Worm (Caenorhabditis elegans) whole organism, L1 larva: ENCODE measurements around the gene T12A7.6.

Source experiments
- C16A3.4 ChIP-seq: fragments of 150-350 bp; optimal IDR thresholded peaks from 2 replicates; lab custom pipeline; 2014; ENCODE audit warnings: missing biosample characterization, missing genetic modification characterization
- C34B4.2 ChIP-seq: sonication (generic microtip); optimal IDR thresholded peaks from 2 replicates; lab custom pipeline; 2017; ENCODE audit warnings: mild to moderate bottlenecking, missing genetic modification characterization, missing compliant biosample characterization
- aha-1 ChIP-seq: fragments of 150-350 bp; optimal IDR thresholded peaks from 2 replicates; lab custom pipeline; 2014; ENCODE audit warnings: missing biosample characterization, missing genetic modification characterization
- alr-1 ChIP-seq: fragments of 200-800 bp; sonication (Bioruptor generic); optimal IDR thresholded peaks from 2 replicates; lab custom pipeline; 2018; ENCODE audit warnings: borderline replicate concordance, mild to moderate bottlenecking, missing genetic modification characterization, missing compliant biosample characterization
- ama-1 ChIP-seq: fragments of 150-350 bp; optimal IDR thresholded peaks from 2 replicates; lab custom pipeline; 2014
- ceh-82 ChIP-seq, 3 experiments: fragments of 150-350 bp in 1 of 3; sonication (generic microtip) in 2 of 3; optimal IDR thresholded peaks; 2 replicates each; lab custom pipeline; 2014 to 2017; ENCODE audit warnings: missing biosample characterization in 3 of 3, missing genetic modification characterization in 3 of 3
- ces-1 ChIP-seq: fragments of 150-350 bp; optimal IDR thresholded peaks from 2 replicates; lab custom pipeline; 2014; ENCODE audit warnings: missing biosample characterization, missing genetic modification reagents, missing genetic modification characterization
- efl-1 ChIP-seq, 4 experiments: fragments of 150-350 bp; optimal IDR thresholded peaks in 3 of 4; peaks in 1 of 4; 1 replicate in 1 of 4; 2 replicates in 3 of 4; lab custom pipeline; 2014; ENCODE audit warnings: missing biosample characterization in 2 of 4, missing genetic modification characterization in 2 of 4, missing genetic modification reagents in 2 of 4
- efl-3 ChIP-seq: fragments of 200-800 bp; sonication (Bioruptor generic); optimal IDR thresholded peaks from 2 replicates; lab custom pipeline; 2018; ENCODE audit warnings: mild to moderate bottlenecking, missing genetic modification characterization, missing compliant biosample characterization
- egl-27 ChIP-seq, 2 experiments: fragments of 150-350 bp in 1 of 2; sonication (generic microtip); optimal IDR thresholded peaks; 3 replicates each; lab custom pipeline; 2017 to 2018; ENCODE audit warnings: missing biosample characterization in 2 of 2, missing genetic modification characterization in 2 of 2, missing genetic modification reagents in 2 of 2
- elt-2 ChIP-seq: sonication (generic microtip); optimal IDR thresholded peaks from 2 replicates; lab custom pipeline; 2016; ENCODE audit warnings: missing genetic modification characterization, mild to moderate bottlenecking, inconsistent platforms, missing compliant biosample characterization, missing genetic modification reagents
- fkh-8 ChIP-seq: sonication (generic microtip); optimal IDR thresholded peaks from 2 replicates; lab custom pipeline; 2016; ENCODE audit warnings: mild to moderate bottlenecking, missing genetic modification characterization, missing compliant biosample characterization
- fos-1 ChIP-seq: fragments of 150-350 bp; optimal IDR thresholded peaks from 2 replicates; lab custom pipeline; 2014; ENCODE audit warnings: missing biosample characterization, missing genetic modification characterization
- irx-1 ChIP-seq: sonication (generic microtip); optimal IDR thresholded peaks from 2 replicates; lab custom pipeline; 2016; ENCODE audit warnings: missing genetic modification characterization, missing compliant biosample characterization
- jun-1 ChIP-seq: fragments of 150-350 bp; optimal IDR thresholded peaks from 2 replicates; lab custom pipeline; 2014; ENCODE audit warnings: missing biosample characterization, missing genetic modification reagents, missing genetic modification characterization
- lin-14 ChIP-seq: fragments of 200-800 bp; sonication (Bioruptor generic); optimal IDR thresholded peaks from 2 replicates; lab custom pipeline; 2018; ENCODE audit warnings: mild to moderate bottlenecking, missing genetic modification characterization, moderate library complexity, missing compliant biosample characterization
- lin-15B ChIP-seq: fragments of 150-350 bp; sonication (generic microtip); optimal IDR thresholded peaks from 3 replicates; lab custom pipeline; 2014; ENCODE audit warnings: missing biosample characterization, missing genetic modification characterization
- lir-3 ChIP-seq: sonication (generic microtip); optimal IDR thresholded peaks from 2 replicates; lab custom pipeline; 2016; ENCODE audit warnings: mild to moderate bottlenecking, missing genetic modification characterization, moderate library complexity, missing compliant biosample characterization; ENCODE audit not compliant: poor library complexity
- lsy-2 ChIP-seq, 2 experiments: fragments of 150-350 bp; optimal IDR thresholded peaks; 2 replicates each; lab custom pipeline; 2014; ENCODE audit warnings: missing biosample characterization in 2 of 2, missing genetic modification characterization in 2 of 2
- mdl-1 ChIP-seq, 2 experiments: fragments of 150-350 bp; optimal IDR thresholded peaks; 2 replicates each; lab custom pipeline; 2014 to 2017; ENCODE audit warnings: missing biosample characterization in 2 of 2, missing genetic modification characterization in 2 of 2, inconsistent platforms in 1 of 2
- nhr-11 ChIP-seq: fragments of 150-350 bp; optimal IDR thresholded peaks from 2 replicates; lab custom pipeline; 2014; ENCODE audit warnings: missing biosample characterization, missing genetic modification characterization
- nhr-12 ChIP-seq: sonication (generic microtip); optimal IDR thresholded peaks from 2 replicates; lab custom pipeline; 2017; ENCODE audit warnings: missing biosample characterization, missing genetic modification characterization
- nhr-47 ChIP-seq: sonication (generic microtip); optimal IDR thresholded peaks from 2 replicates; lab custom pipeline; 2016; ENCODE audit warnings: mild to moderate bottlenecking, missing genetic modification characterization, moderate library complexity, missing compliant biosample characterization
- nhr-71 ChIP-seq: sonication (generic microtip); optimal IDR thresholded peaks from 2 replicates; lab custom pipeline; 2016; ENCODE audit warnings: mild to moderate bottlenecking, missing genetic modification characterization, moderate library complexity, missing compliant biosample characterization
- nhr-76 ChIP-seq: sonication (generic microtip); optimal IDR thresholded peaks from 2 replicates; lab custom pipeline; 2017; ENCODE audit warnings: missing biosample characterization, missing genetic modification characterization
- nhr-84 ChIP-seq: sonication (generic microtip); optimal IDR thresholded peaks from 2 replicates; lab custom pipeline; 2017; ENCODE audit warnings: missing biosample characterization, missing genetic modification characterization
- nhr-85 ChIP-seq: sonication (generic microtip); peaks from one replicate; lab custom pipeline; 2016; ENCODE audit warnings: missing genetic modification characterization, inconsistent platforms, missing compliant biosample characterization
- nhr-90 ChIP-seq: sonication (generic microtip); optimal IDR thresholded peaks from 2 replicates; lab custom pipeline; 2016; ENCODE audit warnings: mild to moderate bottlenecking, missing genetic modification characterization, missing compliant biosample characterization; ENCODE audit not compliant: poor library complexity
- pax-3 ChIP-seq: fragments of 200-800 bp; sonication (Bioruptor generic); optimal IDR thresholded peaks from 2 replicates; lab custom pipeline; 2018; ENCODE audit warnings: mild to moderate bottlenecking, missing genetic modification characterization, moderate library complexity, missing compliant biosample characterization
- skn-1 ChIP-seq: fragments of 150-350 bp; optimal IDR thresholded peaks from 2 replicates; lab custom pipeline; 2014; ENCODE audit warnings: missing biosample characterization, missing genetic modification characterization
- snu-23 ChIP-seq: sonication (generic microtip); optimal IDR thresholded peaks from 2 replicates; lab custom pipeline; 2016; ENCODE audit warnings: missing genetic modification characterization, missing compliant biosample characterization
- sptf-1 ChIP-seq: fragments of 150-350 bp; optimal IDR thresholded peaks from 2 replicates; lab custom pipeline; 2014; ENCODE audit warnings: missing biosample characterization, missing genetic modification characterization
- tbx-2 ChIP-seq: sonication (generic microtip); optimal IDR thresholded peaks from 2 replicates; lab custom pipeline; 2016; ENCODE audit warnings: missing genetic modification characterization, missing compliant biosample characterization
- tlp-1 ChIP-seq: fragments of 150-350 bp; optimal IDR thresholded peaks from 2 replicates; lab custom pipeline; 2014; ENCODE audit warnings: missing biosample characterization, missing genetic modification characterization
- unc-130 ChIP-seq: fragments of 150-350 bp; optimal IDR thresholded peaks from 2 replicates; lab custom pipeline; 2017; ENCODE audit warnings: missing biosample characterization, missing genetic modification characterization, inconsistent platforms
- unc-30 ChIP-seq: sonication (generic microtip); optimal IDR thresholded peaks from 2 replicates; lab custom pipeline; 2017; ENCODE audit warnings: missing biosample characterization, missing genetic modification characterization
- unc-98 ChIP-seq: fragments of 200-800 bp; sonication (Bioruptor generic); IDR thresholded peaks from 2 replicates; pipeline ENCODE4 v1.3.6; 2022; ENCODE audit warnings: missing genetic modification characterization, missing compliant biosample characterization
- vab-15 ChIP-seq: sonication (generic microtip); optimal IDR thresholded peaks from 2 replicates; lab custom pipeline; 2017; ENCODE audit warnings: missing genotype, mild to moderate bottlenecking, missing genetic modification characterization, missing compliant biosample characterization
- zip-4 ChIP-seq: fragments of 200-800 bp; sonication (Bioruptor generic); optimal IDR thresholded peaks from 2 replicates; lab custom pipeline; 2018; ENCODE audit warnings: mild to moderate bottlenecking, missing genetic modification characterization, moderate library complexity, missing compliant biosample characterization
- ztf-11 ChIP-seq, 2 experiments: sonication (generic microtip); optimal IDR thresholded peaks; 2 replicates each; lab custom pipeline; 2016 to 2017; ENCODE audit warnings: missing genetic modification characterization in 2 of 2, missing biosample characterization in 1 of 2, missing compliant biosample characterization in 1 of 2
- ztf-4 ChIP-seq: fragments of 150-350 bp; optimal IDR thresholded peaks from 2 replicates; lab custom pipeline; 2014; ENCODE audit warnings: missing biosample characterization, missing genetic modification characterization

Gene T12A7.6

ce11 chrIV:11737269-11737668, 11.8 kb upstream of the T12A7.6 start, which contains the start of gene K01A6.8:
K01A6.8 (minus strand) TSS chrIV:11737369.
- TF ChIP-seq ces-1 (GFP tag; lab: Kevin White, UChicago) (no peak), efl-1 (optimal IDR thresholded peaks at IDR 0.05; lab: Kevin White, UChicago) (no peak), efl-1 (GFP tag; optimal IDR thresholded peaks at IDR 0.05 in 1 of 2; lab: Kevin White, UChicago) (peak in 1 of 2 experiments; percentile 32)

ce11 chrIV:11738092-11738617, 10.9 kb upstream of the T12A7.6 start, which contains the start of gene K01A6.7:
K01A6.7 (minus strand) TSS chrIV:11738567.
- no peak for TF ChIP-seq lsy-2 (tag; optimal IDR thresholded peaks at IDR 0.05; lab: Kevin White, UChicago)
- no peak for TF ChIP-seq C16A3.4 (tag; lab: Kevin White, UChicago)
- TF ChIP-seq nhr-47 (tag; lab: Kevin White, UChicago), result no peak
- no peak for TF ChIP-seq vab-15 (tag; lab: Kevin White, UChicago)
- TF ChIP-seq ama-1 (lab: Kevin White, UChicago), result no peak
- TF ChIP-seq egl-27 (tag; optimal IDR thresholded peaks at IDR 0.05; lab: Kevin White, UChicago), result no peak
- TF ChIP-seq fkh-8 (tag; lab: Kevin White, UChicago), result no peak
- no peak for TF ChIP-seq unc-130
- no peak for TF ChIP-seq irx-1 (tag; lab: Kevin White, UChicago)
- no peak for TF ChIP-seq nhr-76 (tag; lab: Kevin White, UChicago)
- TF ChIP-seq efl-3, result no peak
- TF ChIP-seq nhr-84 (tag; lab: Kevin White, UChicago), result no peak
- TF ChIP-seq zip-4 (GFP tag; lab: Kevin White, UChicago), result no peak
- no peak for TF ChIP-seq nhr-85 (tag; lab: Kevin White, UChicago)
- no peak for TF ChIP-seq ztf-11 (tag; optimal IDR thresholded peaks at IDR 0.05; lab: Kevin White, UChicago)

- TF ChIP-seq alr-1 (tag; lab: Kevin White, UChicago) (no peak), zip-4 (GFP tag; lab: Kevin White, UChicago) (no peak), snu-23 (GFP tag; lab: Kevin White, UChicago) (no peak), elt-2 (tag; lab: Kevin White, UChicago) (no peak), egl-27 (tag; optimal IDR thresholded peaks at IDR 0.05; lab: Kevin White, UChicago) (no peak), ceh-82 (tag; optimal IDR thresholded peaks at IDR 0.05; lab: Kevin White, UChicago) (no peak), nhr-84 (tag; lab: Kevin White, UChicago) (no peak), ztf-4 (tag; lab: Kevin White, UChicago) (no peak), fos-1 (no peak), efl-3 (no peak), tlp-1 (tag; lab: Kevin White, UChicago) (no peak)
Observed at ce11 chrIV:11740204-11740603, 8.8 kb upstream of the T12A7.6 start, which contains the start of gene K01A6.4. K01A6.4 (minus strand) TSS chrIV:11740304.

ce11 chrIV:11742406-11742805, 6.6 kb upstream of the T12A7.6 start, which contains the start of gene K01A6.5:
K01A6.5 (plus strand) TSS chrIV:11742706.
- TF ChIP-seq nhr-90 (tag; lab: Kevin White, UChicago) (no peak), pax-3 (no peak), C16A3.4 (tag; lab: Kevin White, UChicago) (no peak), jun-1 (tag; lab: Kevin White, UChicago) (no peak), lin-14 (GFP tag; lab: Kevin White, UChicago) (no peak)

- TF ChIP-seq sptf-1, result no peak
- no peak for TF ChIP-seq nhr-12 (tag; lab: Kevin White, UChicago)
- TF ChIP-seq tbx-2, result no peak
- TF ChIP-seq mdl-1 (tag; optimal IDR thresholded peaks at IDR 0.05; lab: Kevin White, UChicago), result no peak
- TF ChIP-seq tlp-1 (tag; lab: Kevin White, UChicago), result no peak
- no peak for TF ChIP-seq ama-1 (lab: Kevin White, UChicago)
- no peak for TF ChIP-seq nhr-71 (tag; lab: Kevin White, UChicago)
- TF ChIP-seq unc-130, result no peak
- TF ChIP-seq aha-1 (tag; lab: Kevin White, UChicago), result no peak
- no peak for TF ChIP-seq lin-15B (tag; lab: Kevin White, UChicago)
- TF ChIP-seq C34B4.2 (tag; lab: Kevin White, UChicago), result no peak
- no peak for TF ChIP-seq lir-3 (tag; lab: Kevin White, UChicago)
- no peak for TF ChIP-seq skn-1 (tag; lab: Kevin White, UChicago)
- TF ChIP-seq unc-30 (tag; lab: Kevin White, UChicago), result no peak
- no peak for TF ChIP-seq nhr-11 (tag; lab: Kevin White, UChicago)
- no peak for TF ChIP-seq ztf-11 (tag; optimal IDR thresholded peaks at IDR 0.05; lab: Kevin White, UChicago)
- no peak for TF ChIP-seq C16A3.4 (tag; lab: Kevin White, UChicago)
- TF ChIP-seq unc-98 (GFP tag; lab: Robert Waterston, UW), result no peak
Observed at ce11 chrIV:11743813-11744212, 5.2 kb upstream of the T12A7.6 start.
